Worm (Caenorhabditis elegans): ENCODE results near the gene dsb-3.

Gene dsb-3

DNA sequence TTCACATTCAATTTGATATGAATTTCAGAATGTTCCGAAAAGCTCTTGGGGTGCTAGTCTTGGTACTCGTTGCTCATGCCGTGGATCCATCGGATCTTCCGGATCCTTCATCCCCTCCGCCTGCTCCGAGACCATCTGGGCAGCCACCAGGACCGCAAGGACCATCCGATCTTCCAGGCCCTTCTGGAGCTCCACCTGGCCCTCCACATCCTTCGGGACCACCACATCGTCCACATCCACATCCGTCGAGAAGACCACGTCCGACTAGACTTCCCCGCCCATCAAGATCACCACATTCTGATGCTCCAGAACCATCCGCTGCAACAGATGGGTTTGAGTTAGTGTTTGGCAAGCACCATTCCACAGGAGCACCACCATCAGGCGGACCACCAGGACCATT is 24.8 kb downstream of the dsb-3 start, which contains the start of gene clx-1:
clx-1 (plus strand) TSS at position 30 of the 400 bp plus-strand sequence.
- TF ChIP-seq C16A3.4 (tag; optimal IDR thresholded peaks at IDR 0.05) = no peak
- TF ChIP-seq mep-1 (tag; optimal IDR thresholded peaks at IDR 0.05) = no peak
- TF ChIP-seq fkh-4 (tag; optimal IDR thresholded peaks at IDR 0.05; ENCODE audit: borderline replicate concordance) = no peak
- TF ChIP-seq elt-3 (tag; optimal IDR thresholded peaks at IDR 0.05) = no peak
- no peak for TF ChIP-seq lir-3 (tag; optimal IDR thresholded peaks at IDR 0.05; ENCODE audit: poor library complexity)
- no peak for TF ChIP-seq unc-62 (GFP tag; optimal IDR thresholded peaks at IDR 0.05)
- no peak for TF ChIP-seq lsy-2 (tag; optimal IDR thresholded peaks at IDR 0.05)
- no peak for TF ChIP-seq aly-2 (tag; optimal IDR thresholded peaks at IDR 0.05)
- no peak for TF ChIP-seq ztf-11 (tag; optimal IDR thresholded peaks at IDR 0.05)
- TF ChIP-seq unc-30 (tag; optimal IDR thresholded peaks at IDR 0.05) = no peak
- no peak for TF ChIP-seq mef-2 (tag; optimal IDR thresholded peaks at IDR 0.05)
- TF ChIP-seq nhr-77 (tag; optimal IDR thresholded peaks at IDR 0.05) = no peak
- TF ChIP-seq zip-4 (GFP tag; optimal IDR thresholded peaks at IDR 0.05) = no peak
- no peak for TF ChIP-seq nhr-84 (tag; optimal IDR thresholded peaks at IDR 0.05)
- no peak for TF ChIP-seq hlh-17 (GFP tag; optimal IDR thresholded peaks at IDR 0.05; ENCODE audit: borderline replicate concordance)

DNA sequence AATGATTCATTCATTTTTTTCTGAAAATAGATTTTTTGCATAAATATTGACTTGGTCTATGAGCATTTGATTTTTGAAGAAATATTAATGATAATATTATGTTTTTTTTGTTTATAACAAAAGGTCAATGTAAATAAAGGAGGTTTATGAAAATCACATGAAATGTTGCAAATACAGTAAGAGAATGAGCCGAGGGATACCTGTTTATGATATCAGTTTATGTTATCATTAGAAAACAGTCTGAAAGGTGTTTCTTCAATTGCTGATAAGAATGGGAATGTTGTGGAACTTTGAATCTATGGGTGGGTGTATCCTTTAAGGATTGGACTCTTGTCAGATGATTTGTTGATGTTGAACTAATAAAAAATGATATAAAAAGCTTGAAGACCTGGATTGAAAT is 25.3 kb downstream of the dsb-3 start:
- TF ChIP-seq nhr-12 (tag; optimal IDR thresholded peaks at IDR 0.05) = no peak
- TF ChIP-seq zip-4 (GFP tag; optimal IDR thresholded peaks at IDR 0.05) = no peak
- no peak for TF ChIP-seq ceh-8 (GFP tag; optimal IDR thresholded peaks at IDR 0.05)
- TF ChIP-seq ama-1 (optimal IDR thresholded peaks at IDR 0.05) = no peak
- TF ChIP-seq skn-1 (tag; optimal IDR thresholded peaks at IDR 0.05) = no peak
- TF ChIP-seq nhr-19 (GFP tag; conservative IDR thresholded peaks at IDR 0.05) = no peak

DNA sequence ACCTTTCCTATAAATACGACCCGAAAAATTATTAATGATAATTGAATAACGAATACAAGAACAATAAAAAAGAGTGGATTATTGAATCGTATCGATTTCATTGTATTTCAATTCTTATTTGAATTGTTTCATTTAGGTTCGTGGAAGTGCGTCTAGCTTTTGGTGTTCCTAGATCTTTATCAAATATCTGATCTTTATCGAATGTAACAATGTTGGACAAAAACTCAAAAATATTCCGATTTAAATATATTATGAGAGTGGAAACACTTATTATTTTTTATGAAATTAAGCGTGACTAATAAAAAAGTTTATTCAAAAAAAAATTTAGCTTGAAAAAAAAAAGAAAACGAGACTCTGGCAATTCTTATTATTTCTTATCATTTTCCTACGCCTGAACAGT is 27.5 kb downstream of the dsb-3 start, which contains the start of the genes C50F7.9 and C50F7.3:
C50F7.9 (minus strand) TSS at position 101 of the 400 bp plus-strand sequence.
C50F7.3 (plus strand) TSS at position 370 of the 400 bp plus-strand sequence.
- TF ChIP-seq efl-3 (GFP tag; optimal IDR thresholded peaks at IDR 0.05) = no peak
- no peak for TF ChIP-seq dpl-1 (GFP tag; optimal IDR thresholded peaks at IDR 0.05)
- TF ChIP-seq skn-1 (tag; optimal IDR thresholded peaks at IDR 0.05) = no peak
- TF ChIP-seq tlp-1 (tag; optimal IDR thresholded peaks at IDR 0.05) = no peak

DNA sequence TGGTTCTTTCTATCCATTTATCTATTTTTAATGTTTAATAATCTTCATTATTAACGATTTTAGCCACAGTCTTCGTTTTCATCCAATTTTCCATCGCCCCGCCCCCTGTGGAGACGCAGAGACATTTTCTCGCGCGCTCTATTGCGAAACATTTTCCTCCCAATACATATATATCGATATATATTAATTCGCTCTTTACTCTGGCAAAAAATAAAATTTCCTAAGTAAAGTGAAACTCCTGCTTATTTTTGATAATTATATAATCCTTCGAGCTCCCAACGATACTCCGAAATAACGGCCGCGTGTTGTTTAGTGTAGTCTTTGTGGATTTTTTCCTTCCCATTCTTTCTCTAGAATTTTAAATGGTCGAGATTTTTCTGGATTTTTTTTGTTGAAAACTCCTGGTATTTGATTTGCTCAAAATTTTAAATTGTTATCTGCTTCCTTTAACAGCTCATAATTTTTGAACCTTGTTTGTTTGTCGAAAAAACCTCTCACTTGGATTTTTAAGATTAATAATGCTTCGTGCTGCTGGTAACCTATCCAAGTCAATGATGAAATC is 30.9 kb downstream of the dsb-3 start, which contains the start of gene sucg-1:
sucg-1 (plus strand) TSS at position 512 of the 562 bp plus-strand sequence.
- TF ChIP-seq ceh-82 (tag; optimal IDR thresholded peaks at IDR 0.05) (no peak), efl-1 (optimal IDR thresholded peaks at IDR 0.05) (no peak), efl-1 (GFP tag; optimal IDR thresholded peaks at IDR 0.05 in 1 of 2) (peak in 1 of 2 experiments; percentile 53), zip-4 (GFP tag; optimal IDR thresholded peaks at IDR 0.05) (peak; percentile 51), snu-23 (GFP tag; optimal IDR thresholded peaks at IDR 0.05) (no peak)

DNA sequence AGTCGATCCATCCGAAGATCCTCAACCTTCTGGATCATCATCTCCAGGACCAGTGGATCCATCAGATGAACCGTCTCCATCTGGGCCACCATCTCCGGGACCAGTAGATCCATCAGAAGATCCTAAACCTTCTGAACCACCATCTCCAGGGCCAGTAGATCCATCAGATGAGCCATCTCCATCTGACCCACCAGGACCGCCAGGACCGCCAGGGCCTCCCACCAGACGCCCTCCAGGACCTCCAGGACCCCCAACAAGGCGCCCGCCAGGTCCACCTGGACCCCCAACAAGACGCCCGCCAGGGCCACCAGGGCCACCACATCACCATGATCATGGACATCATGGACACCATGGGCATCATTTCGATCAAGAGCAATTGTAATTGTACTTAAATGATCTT is 32.2 kb downstream of the dsb-3 start:
- TF ChIP-seq dsc-1 (tag; optimal IDR thresholded peaks at IDR 0.05) = no peak
- no peak for TF ChIP-seq Y116A8C.19 (tag; optimal IDR thresholded peaks at IDR 0.05; ENCODE audit: borderline replicate concordance)
- no peak for TF ChIP-seq efl-1 (optimal IDR thresholded peaks at IDR 0.05)
- TF ChIP-seq efl-1 (GFP tag; optimal IDR thresholded peaks at IDR 0.05 in 1 of 2) = peak in 1 of 2 experiments; percentile 25
- no peak for TF ChIP-seq ceh-82 (tag; optimal IDR thresholded peaks at IDR 0.05)
- TF ChIP-seq egl-27 (tag; optimal IDR thresholded peaks at IDR 0.05) = no peak

DNA sequence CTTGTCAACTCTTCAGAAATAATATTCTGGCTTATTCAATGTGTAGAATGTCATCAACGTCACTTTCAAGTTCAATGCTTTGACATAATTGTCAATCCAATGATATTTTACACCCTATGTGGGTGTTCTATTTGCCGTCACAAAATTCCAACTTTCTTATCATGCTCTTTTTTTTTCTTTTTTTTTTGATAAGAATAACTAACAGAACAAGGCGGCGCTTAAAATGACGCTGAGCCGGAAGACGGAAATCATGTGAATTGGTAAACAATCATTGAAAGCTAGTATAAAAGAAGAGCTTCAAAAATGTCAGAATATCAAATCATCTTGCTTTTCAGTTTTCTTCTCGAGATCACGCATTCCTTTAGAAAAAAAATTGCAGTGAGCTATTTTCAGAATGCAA is 33.1 kb downstream of the dsb-3 start, which contains the start of gene C50F7.5:
C50F7.5 (plus strand) TSS at position 395 of the 400 bp plus-strand sequence.
- TF ChIP-seq nhr-12 (tag; optimal IDR thresholded peaks at IDR 0.05) = no peak
- no peak for TF ChIP-seq egl-27 (tag; optimal IDR thresholded peaks at IDR 0.05)
- no peak for TF ChIP-seq lin-15B (tag; optimal IDR thresholded peaks at IDR 0.05)
- no peak for TF ChIP-seq lsy-2 (tag; optimal IDR thresholded peaks at IDR 0.05)
- TF ChIP-seq elt-2 (tag; optimal IDR thresholded peaks at IDR 0.05) = peak; percentile 58
- TF ChIP-seq pag-3 (tag; optimal IDR thresholded peaks at IDR 0.05; ENCODE audit: borderline replicate concordance, insufficient read depth) = no peak

Measured in whole organism, L1 larva.